Fruit fly (Drosophila melanogaster) whole organism, embryonic: ENCODE measurements around the gene CG4230.
A peak's percentile ranks its signal among the peaks of the same experiment; 100 is the strongest.

Source experiments
- Aef1 ChIP-seq: fragments of 200-800 bp; sonication (Bioruptor generic); IDR thresholded peaks from 3 replicates; pipeline ENCODE4 v1.3.6; 2022; ENCODE audit warnings: missing biosample characterization, missing genetic modification characterization
- CG10267 ChIP-seq: fragments of 200-800 bp; sonication (Bioruptor generic); optimal IDR thresholded peaks from 2 replicates; lab custom pipeline; 2018; ENCODE audit warnings: missing biosample characterization, mild to moderate bottlenecking, missing genetic modification characterization, moderate library complexity
- CG10321 ChIP-seq: fragments of 200-800 bp; sonication (Bioruptor generic); IDR thresholded peaks from 2 replicates; pipeline ENCODE4 v1.3.6; 2022; ENCODE audit warnings: missing biosample characterization, missing genetic modification characterization
- CG10366 ChIP-seq: fragments of 200-800 bp; sonication (Bioruptor generic); IDR thresholded peaks from 2 replicates; pipeline ENCODE4 v1.3.6; 2022; ENCODE audit warnings: missing biosample characterization, missing genetic modification characterization
- CG10431 ChIP-seq: fragments of 200-800 bp; sonication (Bioruptor generic); optimal IDR thresholded peaks from 3 replicates; lab custom pipeline; 2018; ENCODE audit warnings: missing biosample characterization, mild to moderate bottlenecking, missing genetic modification characterization
- CG11456 ChIP-seq: fragments of 200-800 bp; sonication (Bioruptor generic); IDR thresholded peaks from 3 replicates; pipeline ENCODE4 v1.3.6; 2022; ENCODE audit warnings: missing biosample characterization, missing genetic modification characterization
- CG12236 ChIP-seq: fragments of 200-800 bp; sonication (Bioruptor generic); optimal IDR thresholded peaks from 2 replicates; lab custom pipeline; 2016; ENCODE audit warnings: missing biosample characterization, missing genetic modification characterization
- CG17802 ChIP-seq: fragments of 200-800 bp; sonication (Bioruptor generic); optimal IDR thresholded peaks from 2 replicates; lab custom pipeline; 2018; ENCODE audit warnings: missing biosample characterization, mild to moderate bottlenecking, missing genetic modification characterization, moderate library complexity
- CG2120 ChIP-seq: fragments of 200-800 bp; sonication (Bioruptor generic); optimal IDR thresholded peaks from 3 replicates; lab custom pipeline; 2016; ENCODE audit warnings: missing biosample characterization, missing genetic modification characterization
- CG2202 ChIP-seq: fragments of 200-800 bp; sonication (Bioruptor generic); optimal IDR thresholded peaks from 2 replicates; lab custom pipeline; 2018; ENCODE audit warnings: missing biosample characterization, mild to moderate bottlenecking, missing genetic modification characterization
- CG2712 ChIP-seq: fragments of 200-800 bp; optimal IDR thresholded peaks from 3 replicates; lab custom pipeline; 2019; ENCODE audit warnings: missing biosample characterization, mild to moderate bottlenecking, missing genetic modification characterization, moderate library complexity
- CG32532 ChIP-seq: fragments of 200-800 bp; sonication (Bioruptor generic); IDR thresholded peaks from 2 replicates; pipeline ENCODE4 v1.3.6; 2022; ENCODE audit warnings: missing biosample characterization, missing genetic modification characterization
- CG32772 ChIP-seq: fragments of 200-800 bp; sonication (Bioruptor generic); IDR thresholded peaks from 2 replicates; pipeline ENCODE4 v1.3.6; 2022; ENCODE audit warnings: missing biosample characterization, missing genetic modification characterization
- CG4328 ChIP-seq: fragments of 200-800 bp; sonication (Bioruptor generic); optimal IDR thresholded peaks from 3 replicates; lab custom pipeline; 2017; ENCODE audit warnings: missing biosample characterization, missing genetic modification reagents, missing genetic modification characterization
- CG43689 ChIP-seq: fragments of 200-800 bp; sonication (Bioruptor generic); IDR thresholded peaks from 2 replicates; pipeline ENCODE4 v1.3.6; 2022; ENCODE audit warnings: missing biosample characterization, missing genetic modification characterization
- CG4820 ChIP-seq: fragments of 200-800 bp; sonication (Bioruptor generic); optimal IDR thresholded peaks from 3 replicates; lab custom pipeline; 2016; ENCODE audit warnings: missing biosample characterization, missing genetic modification characterization
- CG5180 ChIP-seq: fragments of 200-800 bp; sonication (Bioruptor generic); optimal IDR thresholded peaks from 3 replicates; lab custom pipeline; 2017; ENCODE audit warnings: missing biosample characterization, missing genetic modification characterization, mild to moderate bottlenecking, moderate library complexity, missing genetic modification reagents
- Chrac-16 ChIP-seq: fragments of 200-800 bp; sonication (Bioruptor generic); optimal IDR thresholded peaks from 3 replicates; lab custom pipeline; 2016; ENCODE audit warnings: missing biosample characterization, missing genetic modification characterization
- Dip3 ChIP-seq: fragments of 200-800 bp; sonication (Bioruptor generic); optimal IDR thresholded peaks from 3 replicates; lab custom pipeline; 2016; ENCODE audit warnings: missing biosample characterization, missing genetic modification characterization
- MBD-R2 ChIP-seq: fragments of 200-800 bp; sonication (Bioruptor generic); IDR thresholded peaks from 2 replicates; pipeline ENCODE4 v1.3.6; 2022; ENCODE audit warnings: missing biosample characterization, missing genetic modification characterization
- Mrtf ChIP-seq: fragments of 200-800 bp; sonication (Bioruptor generic); IDR thresholded peaks from 3 replicates; pipeline ENCODE4 v1.3.6; 2022; ENCODE audit warnings: missing biosample characterization, missing genetic modification characterization
- NFAT ChIP-seq: fragments of 200-800 bp; sonication (Bioruptor generic); IDR thresholded peaks from 2 replicates; pipeline ENCODE4 v1.3.6; 2022; ENCODE audit warnings: missing biosample characterization, missing genetic modification characterization
- NK7.1 ChIP-seq: fragments of 200-800 bp; sonication (Bioruptor generic); optimal IDR thresholded peaks from 3 replicates; lab custom pipeline; 2016; ENCODE audit warnings: missing biosample characterization, missing genetic modification characterization
- Oli ChIP-seq: fragments of 200-800 bp; sonication (Bioruptor generic); optimal IDR thresholded peaks from 2 replicates; lab custom pipeline; 2018; ENCODE audit warnings: missing biosample characterization, mild to moderate bottlenecking, missing genetic modification characterization, moderate library complexity
- Trl ChIP-seq, 3 experiments: fragments of >200 bp in 2 of 3; fragments of 200-800 bp in 1 of 3; sonication (Bioruptor generic) in 1 of 3; optimal IDR thresholded peaks; 2 replicates in 1 of 3; 3 replicates in 2 of 3; lab custom pipeline; 2016 to 2017; ENCODE audit warnings: missing biosample characterization in 1 of 3, missing genetic modification characterization in 1 of 3
- Xrp1 ChIP-seq: fragments of 200-800 bp; sonication (Bioruptor generic); IDR thresholded peaks from 2 replicates; pipeline ENCODE4 v1.3.6; 2022; ENCODE audit warnings: missing biosample characterization, missing genetic modification characterization
- YL-1 ChIP-seq: fragments of 200-800 bp; sonication (Bioruptor generic); optimal IDR thresholded peaks from 3 replicates; lab custom pipeline; 2017; ENCODE audit warnings: missing biosample characterization, mild to moderate bottlenecking, missing genetic modification characterization
- az2 ChIP-seq: fragments of 200-800 bp; sonication (Bioruptor generic); optimal IDR thresholded peaks from 3 replicates; lab custom pipeline; 2016; ENCODE audit warnings: missing biosample characterization, missing genetic modification characterization
- btn ChIP-seq: fragments of 200-800 bp; sonication (Bioruptor generic); optimal IDR thresholded peaks from 2 replicates; lab custom pipeline; 2016; ENCODE audit warnings: missing biosample characterization, missing genetic modification characterization
- caup ChIP-seq: fragments of 200-800 bp; sonication (Bioruptor generic); optimal IDR thresholded peaks from 3 replicates; lab custom pipeline; 2017; ENCODE audit warnings: missing biosample characterization, mild to moderate bottlenecking, missing genetic modification characterization, moderate library complexity; ENCODE audit not compliant: severe bottlenecking
- chif ChIP-seq, 2 experiments: fragments of 200-800 bp; sonication (Bioruptor generic); optimal IDR thresholded peaks; 3 replicates each; lab custom pipeline; 2016; ENCODE audit warnings: missing biosample characterization in 2 of 2, missing genetic modification characterization in 2 of 2
- dimm ChIP-seq: fragments of 200-800 bp; sonication (Bioruptor generic); IDR thresholded peaks from 2 replicates; pipeline ENCODE4 v1.3.6; 2022; ENCODE audit warnings: missing biosample characterization, missing genetic modification characterization
- esg ChIP-seq: fragments of 200-800 bp; sonication (Bioruptor generic); conservative IDR thresholded peaks from 2 replicates; pipeline ENCODE4 v1.3.6; 2022; ENCODE audit warnings: missing biosample characterization, missing genetic modification characterization
- ewg ChIP-seq: fragments of 200-800 bp; sonication (Bioruptor generic); optimal IDR thresholded peaks from 3 replicates; lab custom pipeline; 2017; ENCODE audit warnings: mild to moderate bottlenecking, missing biosample characterization, missing genetic modification reagents, missing genetic modification characterization
- fd64A ChIP-seq: fragments of 200-800 bp; sonication (Bioruptor generic); optimal IDR thresholded peaks from 3 replicates; lab custom pipeline; 2018; ENCODE audit warnings: missing biosample characterization, mild to moderate bottlenecking, missing genetic modification characterization
- gro ChIP-seq: fragments of 200-800 bp; sonication (Bioruptor generic); optimal IDR thresholded peaks from 2 replicates; lab custom pipeline; 2016; ENCODE audit warnings: missing biosample characterization, missing genetic modification characterization
- jing ChIP-seq: fragments of 200-800 bp; sonication (Bioruptor generic); optimal IDR thresholded peaks from 2 replicates; lab custom pipeline; 2018; ENCODE audit warnings: missing biosample characterization, mild to moderate bottlenecking, missing genetic modification characterization
- nau ChIP-seq: fragments of 200-800 bp; sonication (Bioruptor generic); optimal IDR thresholded peaks from 3 replicates; lab custom pipeline; 2017; ENCODE audit warnings: missing biosample characterization, mild to moderate bottlenecking, missing genetic modification characterization, missing genetic modification reagents
- onecut ChIP-seq: fragments of 200-800 bp; sonication (Bioruptor generic); IDR thresholded peaks from 2 replicates; pipeline ENCODE4 v1.3.6; 2022; ENCODE audit warnings: missing biosample characterization, missing genetic modification characterization
- pb ChIP-seq: fragments of 200-800 bp; sonication (Bioruptor generic); optimal IDR thresholded peaks from 3 replicates; lab custom pipeline; 2016; ENCODE audit warnings: missing biosample characterization, missing genetic modification characterization
- rib ChIP-seq: fragments of 200-800 bp; sonication (Bioruptor generic); IDR thresholded peaks from 2 replicates; pipeline ENCODE4 v1.3.6; 2022; ENCODE audit warnings: missing biosample characterization, missing genetic modification characterization
- ro ChIP-seq: fragments of 200-800 bp; sonication (Bioruptor generic); IDR thresholded peaks from 2 replicates; pipeline ENCODE4 v1.3.6; 2022; ENCODE audit warnings: missing biosample characterization, missing genetic modification characterization
- sc ChIP-seq, 3 experiments: fragments of >200 bp in 2 of 3; fragments of 200-800 bp in 1 of 3; sonication (Bioruptor generic) in 1 of 3; optimal IDR thresholded peaks; 2 replicates in 2 of 3; 3 replicates in 1 of 3; lab custom pipeline; 2017; ENCODE audit warnings: mild to moderate bottlenecking in 1 of 3, missing biosample characterization in 1 of 3, missing genetic modification characterization in 1 of 3, missing genetic modification reagents in 1 of 3
- sna ChIP-seq: fragments of 200-800 bp; sonication (Bioruptor generic); IDR thresholded peaks from 2 replicates; pipeline ENCODE4 v1.3.6; 2022; ENCODE audit warnings: missing biosample characterization, missing genetic modification characterization; ENCODE audit not compliant: partially characterized antibody
- so ChIP-seq: fragments of 200-800 bp; sonication (Bioruptor generic); IDR thresholded peaks from 3 replicates; pipeline ENCODE4 v1.3.6; 2022; ENCODE audit warnings: missing biosample characterization, missing genetic modification characterization
- sug ChIP-seq: fragments of 200-800 bp; optimal IDR thresholded peaks from 2 replicates; lab custom pipeline; 2019; ENCODE audit warnings: missing biosample characterization, mild to moderate bottlenecking, missing genetic modification characterization, moderate library complexity
- tin ChIP-seq: fragments of 200-800 bp; sonication (Bioruptor generic); optimal IDR thresholded peaks from 3 replicates; lab custom pipeline; 2016; ENCODE audit warnings: missing biosample characterization, missing genetic modification characterization
- ttk ChIP-seq: fragments of 200-800 bp; sonication (Bioruptor generic); IDR thresholded peaks from 2 replicates; pipeline ENCODE4 v2.1.2; 2022; ENCODE audit warnings: missing biosample characterization, missing genetic modification characterization
- z ChIP-seq: fragments of 200-800 bp; sonication (Bioruptor generic); IDR thresholded peaks from 3 replicates; pipeline ENCODE4 v1.3.6; 2022; ENCODE audit warnings: missing biosample characterization, missing genetic modification characterization

The CG4230 gene

dm6 chr2L:5052367-5052914 lies 43.6 kb upstream of the CG4230 start, which contains the start of gene senju (continued):
- 0 out of 3 replicates have a peak, but pooled peaks have one; percentile 33 for TF ChIP-seq z (GFP tag; lab: Robert Waterston, UW)
- 0 out of 2 replicates have a peak, but pooled peaks have one; percentile 32 for TF ChIP-seq CG10321 (GFP tag; lab: Robert Waterston, UW)
- TF ChIP-seq CG2202 (tag; lab: Kevin White, UChicago): peak; percentile 77
- peak; percentile 84 for TF ChIP-seq tin (GFP tag; lab: Kevin White, UChicago)
- TF ChIP-seq CG32532 (GFP tag; lab: Robert Waterston, UW): peak; percentile 89
- TF ChIP-seq CG10366 (GFP tag; lab: Robert Waterston, UW): peak; percentile 82
- TF ChIP-seq dimm: no peak
- TF ChIP-seq Trl (optimal IDR thresholded peaks at IDR 0.05; lab: Kevin White, UChicago): no peak
- peak; percentile 86 for TF ChIP-seq Trl (GFP tag; optimal IDR thresholded peaks at IDR 0.05; lab: Kevin White, UChicago)
- TF ChIP-seq gro (GFP tag; lab: Kevin White, UChicago): peak; percentile 90
- peak; percentile 76 for TF ChIP-seq CG2712 (tag; lab: Kevin White, UChicago)
- peak; percentile 43; the same call in 1 of the 2 replicates for TF ChIP-seq ro (GFP tag; lab: Robert Waterston, UW)
- TF ChIP-seq NK7.1 (GFP tag; lab: Kevin White, UChicago): peak; percentile 81
- peak; percentile 81 for TF ChIP-seq nau (GFP tag; lab: Kevin White, UChicago)
- TF ChIP-seq fd64A: peak; percentile 59
- TF ChIP-seq Chrac-16 (GFP tag; lab: Kevin White, UChicago): peak; percentile 90
- TF ChIP-seq CG10267: peak; percentile 99
- TF ChIP-seq YL-1 (GFP tag; lab: Kevin White, UChicago): peak; percentile 99
- peak; percentile 67 for TF ChIP-seq esg (GFP tag; lab: Robert Waterston, UW)
- TF ChIP-seq CG4328: peak; percentile 83
- peak; percentile 79 for TF ChIP-seq pb (GFP tag; lab: Kevin White, UChicago)
- TF ChIP-seq sc (optimal IDR thresholded peaks at IDR 0.05; lab: Kevin White, UChicago): no peak
- TF ChIP-seq sc (GFP tag; optimal IDR thresholded peaks at IDR 0.05; lab: Kevin White, UChicago): peak; percentile 62
- peak; percentile 79 for TF ChIP-seq Aef1 (GFP tag; lab: Robert Waterston, UW)
- peak; percentile 95 for TF ChIP-seq rib (GFP tag; lab: Robert Waterston, UW)
- TF ChIP-seq onecut (GFP tag; lab: Robert Waterston, UW): peak; percentile 84
- peak; percentile 63 for TF ChIP-seq ewg (GFP tag; lab: Kevin White, UChicago)
- TF ChIP-seq sug (tag; lab: Kevin White, UChicago): peak; percentile 85
- peak; percentile 75; the same call in 2 of the 3 replicates for TF ChIP-seq so (GFP tag; lab: Robert Waterston, UW)
- TF ChIP-seq CG17802 (tag; lab: Kevin White, UChicago): no peak
- TF ChIP-seq btn: peak; percentile 78
- TF ChIP-seq Oli (tag; lab: Kevin White, UChicago): peak; percentile 78
- TF ChIP-seq CG11456: peak; percentile 90
- peak; percentile 88 for TF ChIP-seq az2 (GFP tag; lab: Kevin White, UChicago)
- TF ChIP-seq CG32772 (GFP tag; lab: Robert Waterston, UW): peak; percentile 60
- TF ChIP-seq ttk: peak; percentile 69
- peak; percentile 63 for TF ChIP-seq Dip3 (GFP tag; lab: Kevin White, UChicago)
- peak; percentile 76 for TF ChIP-seq CG43689 (GFP tag; lab: Robert Waterston, UW)
- peak; percentile 64 for TF ChIP-seq CG4820 (GFP tag; lab: Kevin White, UChicago)
- TF ChIP-seq sna (GFP tag; lab: Robert Waterston, UW): no peak
- peak; percentile 98 for TF ChIP-seq MBD-R2 (GFP tag; lab: Robert Waterston, UW)
- peak; percentile 96 for TF ChIP-seq CG2120
- TF ChIP-seq Mrtf (GFP tag; lab: Robert Waterston, UW): peak; percentile 80
- TF ChIP-seq CG12236 (GFP tag; lab: Kevin White, UChicago): peak; percentile 62
- TF ChIP-seq NFAT: peak; percentile 79
- TF ChIP-seq jing: peak; percentile 76
- TF ChIP-seq CG5180: peak; percentile 62
- peak; percentile 82 to 84 for TF ChIP-seq chif (GFP tag; optimal IDR thresholded peaks at IDR 0.05; lab: Kevin White, UChicago)
- peak; percentile 81; the same call in 1 of the 2 replicates for TF ChIP-seq Xrp1 (GFP tag; lab: Robert Waterston, UW)
- peak; percentile 49 for TF ChIP-seq CG10431 (GFP tag; lab: Kevin White, UChicago)
- peak; percentile 92 for TF ChIP-seq caup (GFP tag; lab: Kevin White, UChicago)
